Worm (Caenorhabditis elegans) whole organism, mixed stage, embryonic: Measurements from ENCODE around the gene srn-1.

Experiments used
- M03D4.4 ChIP-seq: sonication (generic microtip); optimal IDR thresholded peaks from 2 replicates; lab custom pipeline; 2017; ENCODE audit warnings: mild to moderate bottlenecking, missing genetic modification characterization, missing compliant biosample characterization
- bed-3 ChIP-seq: fragments of 200-800 bp; sonication (Bioruptor generic); optimal IDR thresholded peaks from 3 replicates; lab custom pipeline; 2018; ENCODE audit warnings: mild to moderate bottlenecking, missing genetic modification characterization, moderate library complexity, missing compliant biosample characterization
- blmp-1 ChIP-seq: fragments of 150-350 bp; optimal IDR thresholded peaks from 2 replicates; lab custom pipeline; 2014; ENCODE audit warnings: missing biosample characterization, missing genetic modification characterization
- ceh-39 ChIP-seq: fragments of 150-350 bp; optimal IDR thresholded peaks from 2 replicates; lab custom pipeline; 2014; ENCODE audit warnings: missing biosample characterization, missing genetic modification characterization
- ceh-43 ChIP-seq: fragments of 200-800 bp; sonication (Bioruptor generic); optimal IDR thresholded peaks from 2 replicates; lab custom pipeline; 2018; ENCODE audit warnings: mild to moderate bottlenecking, missing genetic modification characterization, moderate library complexity, missing compliant biosample characterization
- ceh-83 ChIP-seq: fragments of 200-800 bp; sonication (Bioruptor generic); optimal IDR thresholded peaks from 2 replicates; lab custom pipeline; 2018; ENCODE audit warnings: mild to moderate bottlenecking, missing genetic modification characterization, missing compliant biosample characterization
- ces-1 ChIP-seq: fragments of 150-350 bp; optimal IDR thresholded peaks from 2 replicates; lab custom pipeline; 2014; ENCODE audit warnings: missing biosample characterization, missing genetic modification reagents, missing genetic modification characterization
- cnd-1 ChIP-seq: fragments of 200-800 bp; sonication (Bioruptor generic); optimal IDR thresholded peaks from 2 replicates; lab custom pipeline; 2018; ENCODE audit warnings: mild to moderate bottlenecking, missing genetic modification characterization, missing compliant biosample characterization
- drap-1 ChIP-seq: fragments of 200-800 bp; sonication (Bioruptor generic); optimal IDR thresholded peaks from 3 replicates; lab custom pipeline; 2018; ENCODE audit warnings: mild to moderate bottlenecking, missing genetic modification characterization, missing compliant biosample characterization
- elt-1 ChIP-seq: sonication (generic microtip); optimal IDR thresholded peaks from 2 replicates; lab custom pipeline; 2017; ENCODE audit warnings: missing genetic modification characterization, mild to moderate bottlenecking, missing compliant biosample characterization, antibody characterized with exemption, moderate library complexity, borderline replicate concordance; ENCODE audit not compliant: insufficient read depth
- elt-3 ChIP-seq: fragments of 150-350 bp; optimal IDR thresholded peaks from 2 replicates; lab custom pipeline; 2014; ENCODE audit warnings: missing biosample characterization, missing genetic modification characterization
- flh-1 ChIP-seq: fragments of 200-800 bp; sonication (Bioruptor generic); optimal IDR thresholded peaks from 2 replicates; lab custom pipeline; 2018; ENCODE audit warnings: mild to moderate bottlenecking, missing genetic modification characterization, moderate library complexity, missing compliant biosample characterization
- ham-2 ChIP-seq: fragments of 200-800 bp; sonication (Bioruptor generic); optimal IDR thresholded peaks from 2 replicates; lab custom pipeline; 2018; ENCODE audit warnings: mild to moderate bottlenecking, missing genetic modification characterization, missing compliant biosample characterization
- hlh-1 ChIP-seq: fragments of 150-350 bp; optimal IDR thresholded peaks from 2 replicates; lab custom pipeline; 2014; ENCODE audit warnings: missing biosample characterization, missing genetic modification reagents, missing genetic modification characterization
- lin-13 ChIP-seq: fragments of 150-350 bp; optimal IDR thresholded peaks from 2 replicates; lab custom pipeline; 2014; ENCODE audit warnings: missing biosample characterization, missing genetic modification characterization
- lin-32 ChIP-seq: fragments of 200-800 bp; sonication (Bioruptor generic); optimal IDR thresholded peaks from 2 replicates; lab custom pipeline; 2018; ENCODE audit warnings: mild to moderate bottlenecking, missing genetic modification characterization, missing compliant biosample characterization
- lsy-2 ChIP-seq: fragments of 150-350 bp; optimal IDR thresholded peaks from 2 replicates; lab custom pipeline; 2014; ENCODE audit warnings: missing biosample characterization, missing genetic modification characterization
- mab-5 ChIP-seq: fragments of 150-350 bp; optimal IDR thresholded peaks from 2 replicates; lab custom pipeline; 2014; ENCODE audit warnings: missing biosample characterization, missing genetic modification characterization
- mep-1 ChIP-seq: fragments of 150-350 bp; optimal IDR thresholded peaks from 2 replicates; lab custom pipeline; 2017; ENCODE audit warnings: missing biosample characterization, missing genetic modification reagents, missing genetic modification characterization, inconsistent platforms
- mls-2 ChIP-seq: sonication (generic microtip); optimal IDR thresholded peaks from 2 replicates; lab custom pipeline; 2016; ENCODE audit warnings: mild to moderate bottlenecking, missing genetic modification characterization, moderate library complexity, missing compliant biosample characterization
- nhr-12 ChIP-seq: fragments of 150-350 bp; optimal IDR thresholded peaks from 2 replicates; lab custom pipeline; 2014; ENCODE audit warnings: missing biosample characterization, missing genetic modification characterization
- nhr-2 ChIP-seq: fragments of 150-350 bp; optimal IDR thresholded peaks from 2 replicates; lab custom pipeline; 2014; ENCODE audit warnings: missing biosample characterization, missing genetic modification characterization
- nhr-237 ChIP-seq: fragments of 150-350 bp; optimal IDR thresholded peaks from 2 replicates; lab custom pipeline; 2014; ENCODE audit warnings: missing biosample characterization, missing genetic modification characterization
- nhr-28 ChIP-seq: fragments of 150-350 bp; optimal IDR thresholded peaks from 2 replicates; lab custom pipeline; 2014; ENCODE audit warnings: missing biosample characterization, missing genetic modification characterization
- nhr-76 ChIP-seq: sonication (generic microtip); optimal IDR thresholded peaks from 2 replicates; lab custom pipeline; 2017; ENCODE audit warnings: missing biosample characterization, missing genetic modification characterization
- pha-4 ChIP-seq: fragments of 150-350 bp; optimal IDR thresholded peaks from 2 replicates; lab custom pipeline; 2018; ENCODE audit warnings: missing biosample characterization, missing genetic modification reagents, missing genetic modification characterization
- sem-2 ChIP-seq: fragments of 200-800 bp; sonication (Bioruptor generic); optimal IDR thresholded peaks from 2 replicates; lab custom pipeline; 2018; ENCODE audit warnings: mild to moderate bottlenecking, missing genetic modification characterization, missing compliant biosample characterization
- snpc-4 ChIP-seq: fragments of 150-350 bp; optimal IDR thresholded peaks from 2 replicates; lab custom pipeline; 2014; ENCODE audit warnings: missing biosample characterization, missing genetic modification characterization
- sptf-1 ChIP-seq: sonication (generic microtip); optimal IDR thresholded peaks from 2 replicates; lab custom pipeline; 2017; ENCODE audit warnings: mild to moderate bottlenecking, missing genetic modification characterization, moderate library complexity, missing compliant biosample characterization
- tbx-8 ChIP-seq: fragments of 200-800 bp; sonication (Bioruptor generic); optimal IDR thresholded peaks from 2 replicates; lab custom pipeline; 2018; ENCODE audit warnings: mild to moderate bottlenecking, missing genetic modification characterization, moderate library complexity, missing compliant biosample characterization
- unc-120 ChIP-seq: sonication (generic microtip); optimal IDR thresholded peaks from 2 replicates; lab custom pipeline; 2017; ENCODE audit warnings: missing genetic modification characterization, missing compliant biosample characterization; ENCODE audit not compliant: poor library complexity, severe bottlenecking
- unc-39 ChIP-seq: fragments of 150-350 bp; optimal IDR thresholded peaks from 2 replicates; lab custom pipeline; 2014; ENCODE audit warnings: missing biosample characterization, missing genetic modification characterization
- unc-62 ChIP-seq: fragments of 150-350 bp; optimal IDR thresholded peaks from 2 replicates; lab custom pipeline; 2014; ENCODE audit warnings: missing biosample characterization, missing genetic modification reagents, missing genetic modification characterization
- zip-8 ChIP-seq: fragments of 150-350 bp; optimal IDR thresholded peaks from 2 replicates; lab custom pipeline; 2014; ENCODE audit warnings: missing biosample characterization, missing genetic modification characterization
- ztf-11 ChIP-seq: fragments of 150-350 bp; optimal IDR thresholded peaks from 2 replicates; lab custom pipeline; 2014; ENCODE audit warnings: missing biosample characterization, missing genetic modification characterization

srn-1 gene

DNA sequence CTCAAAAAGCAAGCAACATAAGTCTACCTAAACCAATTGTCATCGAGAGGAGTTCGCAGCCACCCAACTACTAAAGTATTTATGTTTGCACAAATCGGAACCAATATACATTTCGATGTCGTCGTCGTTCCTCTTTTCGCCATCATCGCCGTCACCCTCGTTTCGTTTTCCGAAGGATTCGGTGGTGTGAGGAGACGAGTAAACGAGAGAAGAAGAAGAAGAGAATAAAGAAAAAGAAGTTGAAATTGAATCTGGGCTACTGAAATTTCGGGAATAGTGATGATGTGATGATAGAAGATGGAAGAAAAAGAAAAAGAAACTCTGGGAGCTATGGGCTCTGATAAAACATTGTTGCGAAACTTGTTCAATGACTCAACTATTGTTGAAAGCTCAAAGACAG is 17.7 kb downstream of the srn-1 start:
- TF ChIP-seq lin-32 (GFP tag; lab: Kevin White, UChicago): no peak
- no peak for TF ChIP-seq M03D4.4 (tag; lab: Kevin White, UChicago)
- no peak for TF ChIP-seq zip-8 (tag; lab: Kevin White, UChicago)
- no peak for TF ChIP-seq mep-1 (tag; lab: Kevin White, UChicago)
- no peak for TF ChIP-seq unc-62
- peak; percentile 70 for TF ChIP-seq ces-1
- TF ChIP-seq ceh-43 (GFP tag; lab: Kevin White, UChicago): no peak
- TF ChIP-seq snpc-4 (tag; lab: Kevin White, UChicago): no peak
- TF ChIP-seq, all 35 proteins: peak for 1

DNA sequence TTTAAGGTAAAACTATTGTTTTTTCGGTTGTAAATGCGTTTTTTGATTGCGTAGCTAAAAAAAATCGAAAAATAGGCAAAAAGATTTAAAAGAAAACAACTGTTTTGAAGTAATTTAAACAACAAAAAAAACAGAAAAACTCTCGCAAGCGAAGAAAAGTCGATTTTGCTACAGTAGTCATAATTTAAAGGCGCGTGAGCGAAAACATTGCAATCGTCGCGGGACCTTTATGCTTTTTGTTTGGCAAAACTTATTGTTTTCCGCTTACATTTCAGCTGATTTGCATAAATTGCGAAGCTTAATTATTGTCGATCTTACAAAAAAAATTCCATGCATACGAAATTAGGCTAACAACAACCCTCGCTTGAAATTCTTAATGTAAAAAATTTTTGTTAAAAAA is 18.3 kb downstream of the srn-1 start:
- TF ChIP-seq flh-1 (no peak), nhr-237 (tag; lab: Kevin White, UChicago) (no peak), lin-13 (tag; lab: Kevin White, UChicago) (no peak), cnd-1 (tag; lab: Kevin White, UChicago) (no peak), ztf-11 (tag; lab: Kevin White, UChicago) (no peak), unc-62 (no peak), pha-4 (tag; lab: Kevin White, UChicago) (no peak), ces-1 (no peak), lin-32 (GFP tag; lab: Kevin White, UChicago) (no peak), ceh-39 (tag; lab: Kevin White, UChicago) (no peak), bed-3 (GFP tag; lab: Kevin White, UChicago) (no peak), hlh-1 (tag; lab: Kevin White, UChicago) (no peak)

DNA sequence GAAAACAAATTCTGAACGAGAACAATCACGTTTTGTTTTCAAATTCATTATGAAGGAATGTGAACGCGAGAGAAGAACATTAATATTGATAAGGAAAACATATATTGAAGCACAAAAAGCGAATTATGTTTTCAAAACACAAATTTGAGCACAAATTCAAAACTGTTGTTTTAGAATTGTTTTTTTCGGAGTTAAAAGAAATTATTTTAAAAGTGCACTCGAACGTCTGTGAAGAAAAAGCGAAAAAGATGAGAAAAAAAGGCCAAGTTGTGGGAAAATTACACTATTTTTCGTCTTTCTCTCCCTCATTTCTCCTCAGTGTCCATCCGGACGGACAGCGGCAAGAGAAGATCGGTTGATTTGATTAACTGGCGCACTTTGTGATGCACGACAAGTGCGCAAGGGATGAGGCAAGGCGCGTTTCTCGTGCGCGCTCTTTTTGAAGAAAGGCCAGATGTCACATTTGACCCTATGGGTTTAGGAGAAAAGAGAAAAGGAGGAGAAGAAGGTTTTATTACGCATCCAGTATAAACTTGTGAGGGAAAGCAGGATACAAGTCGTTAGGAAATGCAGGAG is 18.9 kb downstream of the srn-1 start, which contains the start of gene mrck-1:
TSS of gene mrck-1 (minus strand) at position 51 of the 576 bp plus-strand sequence.
- TF ChIP-seq drap-1 (GFP tag; lab: Kevin White, UChicago): peak; percentile 88
- no peak for TF ChIP-seq elt-3 (tag; lab: Kevin White, UChicago)
- peak; percentile 84 for TF ChIP-seq lin-32 (GFP tag; lab: Kevin White, UChicago)
- no peak for TF ChIP-seq snpc-4 (tag; lab: Kevin White, UChicago)
- peak; percentile 95 for TF ChIP-seq mls-2
- no peak for TF ChIP-seq zip-8 (tag; lab: Kevin White, UChicago)
- TF ChIP-seq unc-62: peak; percentile 96
- TF ChIP-seq mep-1 (tag; lab: Kevin White, UChicago): peak; percentile 97
- peak; percentile 78 for TF ChIP-seq ceh-43 (GFP tag; lab: Kevin White, UChicago)
- TF ChIP-seq mab-5 (tag; lab: Kevin White, UChicago): no peak
- TF ChIP-seq ztf-11 (tag; lab: Kevin White, UChicago): peak; percentile 82
- TF ChIP-seq tbx-8 (GFP tag; lab: Kevin White, UChicago): peak; percentile 32
- peak; percentile 90 for TF ChIP-seq M03D4.4 (tag; lab: Kevin White, UChicago)
- peak; percentile 41 for TF ChIP-seq sem-2 (GFP tag; lab: Kevin White, UChicago)
- TF ChIP-seq hlh-1 (tag; lab: Kevin White, UChicago): peak; percentile 94
- peak; percentile 73 for TF ChIP-seq unc-39 (tag; lab: Kevin White, UChicago)
- peak; percentile 80 for TF ChIP-seq nhr-237 (tag; lab: Kevin White, UChicago)
- TF ChIP-seq nhr-2 (tag; lab: Kevin White, UChicago): peak; percentile 51
- TF ChIP-seq ceh-83: peak; percentile 75
- TF ChIP-seq nhr-28: no peak
- TF ChIP-seq lin-13 (tag; lab: Kevin White, UChicago): peak; percentile 94
- peak; percentile 78 for TF ChIP-seq pha-4 (tag; lab: Kevin White, UChicago)
- peak; percentile 94 for TF ChIP-seq sptf-1 (tag; lab: Kevin White, UChicago)
- peak; percentile 21 for TF ChIP-seq nhr-76 (tag; lab: Kevin White, UChicago)
- peak; percentile 82 for TF ChIP-seq lsy-2 (tag; lab: Kevin White, UChicago)
- TF ChIP-seq bed-3 (GFP tag; lab: Kevin White, UChicago): peak; percentile 60
- peak; percentile 59 for TF ChIP-seq ham-2 (GFP tag; lab: Kevin White, UChicago)
- TF ChIP-seq ces-1: peak; percentile 100
- peak; percentile 45 for TF ChIP-seq flh-1
- TF ChIP-seq nhr-12 (tag; lab: Kevin White, UChicago): peak; percentile 65
- peak; percentile 94 for TF ChIP-seq cnd-1 (tag; lab: Kevin White, UChicago)
- peak; percentile 71 for TF ChIP-seq blmp-1
- peak; percentile 55 for TF ChIP-seq elt-1 (tag; lab: Kevin White, UChicago)
- peak; percentile 45 for TF ChIP-seq ceh-39 (tag; lab: Kevin White, UChicago)
- TF ChIP-seq unc-120 (tag; lab: Kevin White, UChicago): peak; percentile 96
